Worm (Caenorhabditis elegans): Measurements from ENCODE around the gene ztf-22.

ztf-22 gene

ce11 chrII:13289891-13290290 is 4.3 kb upstream of the ztf-22 start:
- TF ChIP-seq snpc-4 (tag; optimal IDR thresholded peaks at IDR 0.05) (peak; percentile 39), mbf-1 (tag; optimal IDR thresholded peaks at IDR 0.05) (no peak)

ce11 chrII:13284148-13284547 is 1.5 kb downstream of the ztf-22 start:
- TF ChIP-seq unc-55 (GFP tag; optimal IDR thresholded peaks at IDR 0.05) (no peak), ztf-4 (tag; optimal IDR thresholded peaks at IDR 0.05) (no peak), alr-1 (tag; optimal IDR thresholded peaks at IDR 0.05) (no peak), Y55F3AM.14 (GFP tag; optimal IDR thresholded peaks at IDR 0.05) (no peak), skn-1 (tag; optimal IDR thresholded peaks at IDR 0.05) (no peak)

- TF ChIP-seq Y55F3AM.14 (GFP tag; optimal IDR thresholded peaks at IDR 0.05) = no peak
- no peak for TF ChIP-seq nhr-23 (tag; optimal IDR thresholded peaks at IDR 0.05)
- no peak for TF ChIP-seq peb-1 (tag; optimal IDR thresholded peaks at IDR 0.05)
- no peak for TF ChIP-seq nhr-237 (tag; optimal IDR thresholded peaks at IDR 0.05)
- no peak for TF ChIP-seq ceh-16 (tag; optimal IDR thresholded peaks at IDR 0.05)
- TF ChIP-seq dmd-4 (tag; optimal IDR thresholded peaks at IDR 0.05) = no peak
- no peak for TF ChIP-seq egl-27 (tag; optimal IDR thresholded peaks at IDR 0.05)
- TF ChIP-seq lin-39 (tag; optimal IDR thresholded peaks at IDR 0.05) = no peak
- no peak for TF ChIP-seq sma-9 (GFP tag; optimal IDR thresholded peaks at IDR 0.05)
- TF ChIP-seq sma-9 (tag; optimal IDR thresholded peaks at IDR 0.05) = no peak
- no peak for TF ChIP-seq ztf-4 (tag; optimal IDR thresholded peaks at IDR 0.05)
- TF ChIP-seq nhr-10 (tag; optimal IDR thresholded peaks at IDR 0.05) = no peak
These were observed 2.1 kb downstream of the ztf-22 start for ce11 chrII:13283486-13283885.

ce11 chrII:13282566-13282965 is 3.1 kb downstream of the ztf-22 start:
- TF ChIP-seq ztf-11 (tag; optimal IDR thresholded peaks at IDR 0.05) (no peak), mbf-1 (tag; optimal IDR thresholded peaks at IDR 0.05) (no peak), ztf-4 (tag; optimal IDR thresholded peaks at IDR 0.05) (no peak), mab-5 (tag; optimal IDR thresholded peaks at IDR 0.05) (no peak), nhr-10 (tag; optimal IDR thresholded peaks at IDR 0.05) (no peak), dmd-4 (tag; optimal IDR thresholded peaks at IDR 0.05) (no peak), alr-1 (tag; optimal IDR thresholded peaks at IDR 0.05) (no peak), sem-4 (tag; optimal IDR thresholded peaks at IDR 0.05) (no peak), zag-1 (tag; optimal IDR thresholded peaks at IDR 0.05) (no peak), lin-11 (tag; optimal IDR thresholded peaks at IDR 0.05) (no peak), nhr-129 (tag; optimal IDR thresholded peaks at IDR 0.05) (no peak), aly-2 (tag; optimal IDR thresholded peaks at IDR 0.05) (no peak), elt-3 (tag; optimal IDR thresholded peaks at IDR 0.05) (no peak), unc-39 (tag; optimal IDR thresholded peaks at IDR 0.05) (no peak), lin-39 (tag; optimal IDR thresholded peaks at IDR 0.05) (no peak), lsy-2 (tag; optimal IDR thresholded peaks at IDR 0.05) (no peak)

ce11 chrII:13279216-13280123 is 6.2 kb downstream of the ztf-22 start:
- TF ChIP-seq ztf-4 (tag; optimal IDR thresholded peaks at IDR 0.05) (peak; percentile 54), unc-55 (GFP tag; optimal IDR thresholded peaks at IDR 0.05) (peak; percentile 0), nhr-129 (tag; optimal IDR thresholded peaks at IDR 0.05) (no peak), sma-3 (GFP tag; optimal IDR thresholded peaks at IDR 0.05) (peak; percentile 28)

- TF ChIP-seq aly-2 (tag; optimal IDR thresholded peaks at IDR 0.05) = no peak
These were observed 6.9 kb downstream of the ztf-22 start for ce11 chrII:13278716-13279115.

- TF ChIP-seq nhr-10 (tag; optimal IDR thresholded peaks at IDR 0.05) = no peak
- no peak for TF ChIP-seq ama-1 (optimal IDR thresholded peaks at IDR 0.05)
- TF ChIP-seq ztf-1 (GFP tag; conservative IDR thresholded peaks at IDR 0.05) = no peak
- TF ChIP-seq ztf-4 (tag; optimal IDR thresholded peaks at IDR 0.05) = no peak
- no peak for TF ChIP-seq nhr-237 (tag; optimal IDR thresholded peaks at IDR 0.05)
- TF ChIP-seq unc-39 (tag; optimal IDR thresholded peaks at IDR 0.05) = no peak
- TF ChIP-seq ztf-11 (tag; optimal IDR thresholded peaks at IDR 0.05) = no peak
- TF ChIP-seq mdl-1 (tag; optimal IDR thresholded peaks at IDR 0.05) = no peak
- no peak for TF ChIP-seq sma-3 (GFP tag; optimal IDR thresholded peaks at IDR 0.05)
- TF ChIP-seq nhr-12 (tag; optimal IDR thresholded peaks at IDR 0.05) = no peak
- TF ChIP-seq peb-1 (tag; optimal IDR thresholded peaks at IDR 0.05) = no peak
- no peak for TF ChIP-seq lsy-2 (tag; optimal IDR thresholded peaks at IDR 0.05)
These were observed 7.4 kb downstream of the ztf-22 start for ce11 chrII:13278214-13278613.

Data from whole organism, L2 larva.